Worm (Caenorhabditis elegans) whole organism, late embryonic: Measurements from ENCODE around the gene T25B6.5.

Experiments used
- ama-1 ChIP-seq: fragments of 150-350 bp; optimal IDR thresholded peaks from 2 replicates; lab custom pipeline; 2014
- ceh-6 ChIP-seq: fragments of 200-800 bp; sonication (Bioruptor generic); optimal IDR thresholded peaks from 2 replicates; lab custom pipeline; 2018; ENCODE audit warnings: mild to moderate bottlenecking, missing genetic modification characterization, missing compliant biosample characterization
- elt-2 ChIP-seq: sonication (generic microtip); optimal IDR thresholded peaks from 2 replicates; lab custom pipeline; 2016; ENCODE audit warnings: missing genetic modification reagents, missing genetic modification characterization, missing compliant biosample characterization
- hlh-15 ChIP-seq: sonication (generic microtip); optimal IDR thresholded peaks from 2 replicates; lab custom pipeline; 2016; ENCODE audit warnings: missing genetic modification characterization, missing compliant biosample characterization
- hlh-6 ChIP-seq: sonication (generic microtip); optimal IDR thresholded peaks from 2 replicates; lab custom pipeline; 2016; ENCODE audit warnings: missing genotype, missing genetic modification characterization, missing compliant biosample characterization
- nhr-11 ChIP-seq: fragments of 150-350 bp; optimal IDR thresholded peaks from 2 replicates; lab custom pipeline; 2014; ENCODE audit warnings: missing biosample characterization, missing genetic modification characterization
- pha-4 ChIP-seq: fragments of 150-350 bp; optimal IDR thresholded peaks from 2 replicates; lab custom pipeline; 2018; ENCODE audit warnings: missing biosample characterization, missing genetic modification reagents, missing genetic modification characterization
- pros-1 ChIP-seq: fragments of 150-350 bp; optimal IDR thresholded peaks from 2 replicates; lab custom pipeline; 2014; ENCODE audit warnings: missing biosample characterization, missing genetic modification reagents, missing genetic modification characterization
- unc-3 ChIP-seq, 2 experiments: fragments of 200-800 bp in 1 of 2; sonication (Bioruptor generic) in 1 of 2; sonication (generic microtip) in 1 of 2; conservative IDR thresholded peaks in 1 of 2; optimal IDR thresholded peaks in 1 of 2; 2 replicates each; pipeline versions ENCODE4 v1.3.6 to Lab custom; 2016 to 2022; ENCODE audit warnings: missing compliant biosample characterization in 2 of 2, missing genetic modification characterization in 2 of 2, missing genetic modification reagents in 1 of 2

DNA sequence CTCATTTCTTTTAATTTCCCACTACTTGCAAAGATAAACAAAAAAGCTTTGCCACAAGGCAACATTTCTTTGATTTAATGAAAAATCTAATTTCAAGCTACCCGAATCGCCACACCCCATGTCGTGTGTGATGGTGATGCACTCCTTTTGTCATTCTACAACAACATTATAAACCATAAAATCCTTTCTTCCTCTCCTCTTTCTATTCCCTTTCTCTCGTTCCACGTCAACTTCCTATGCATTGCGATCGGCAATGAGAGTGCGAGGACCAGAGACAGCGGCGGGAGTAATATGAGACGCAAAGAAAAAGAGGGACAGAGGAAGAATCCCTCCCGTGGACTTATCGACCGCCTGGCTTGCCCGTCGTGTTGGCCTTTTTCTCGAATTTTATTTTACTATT, 46.5 kb upstream of the T25B6.5 start:
- TF ChIP-seq unc-3 (GFP tag; conservative IDR thresholded peaks at IDR 0.05; lab: Robert Waterston, UW) = no peak
- TF ChIP-seq unc-3 (tag; optimal IDR thresholded peaks at IDR 0.05; lab: Kevin White, UChicago) = no peak
- TF ChIP-seq nhr-11 (tag; lab: Kevin White, UChicago) = no peak
- no peak for TF ChIP-seq pha-4 (tag; lab: Kevin White, UChicago)
- no peak for TF ChIP-seq ceh-6 (GFP tag; lab: Kevin White, UChicago)
- TF ChIP-seq ama-1 (lab: Kevin White, UChicago) = no peak
- no peak for TF ChIP-seq elt-2 (tag; lab: Kevin White, UChicago)
- peak; percentile 63 for TF ChIP-seq pros-1 (tag; lab: Kevin White, UChicago)
- no peak for TF ChIP-seq hlh-6 (tag; lab: Kevin White, UChicago)
- TF ChIP-seq hlh-15 (tag; lab: Kevin White, UChicago) = no peak
